Fruit fly (Drosophila melanogaster) whole organism, embryonic: ENCODE measurements around the gene CG32809.

Experiments used
- CG10462 ChIP-seq: fragments of 200-800 bp; sonication (Bioruptor generic); optimal IDR thresholded peaks from 2 replicates; lab custom pipeline; 2016; ENCODE audit warnings: missing biosample characterization, missing genetic modification characterization
- CG10543 ChIP-seq: fragments of 200-800 bp; sonication (Bioruptor generic); optimal IDR thresholded peaks from 3 replicates; lab custom pipeline; 2017; ENCODE audit warnings: missing biosample characterization, mild to moderate bottlenecking, missing genetic modification characterization, moderate library complexity
- CG15601 ChIP-seq: fragments of 200-800 bp; sonication (Bioruptor generic); optimal IDR thresholded peaks from 3 replicates; lab custom pipeline; 2019; ENCODE audit warnings: missing biosample characterization, mild to moderate bottlenecking, missing genetic modification characterization, moderate library complexity
- CG17385 ChIP-seq: fragments of 200-800 bp; sonication (Bioruptor generic); optimal IDR thresholded peaks from 3 replicates; lab custom pipeline; 2018; ENCODE audit warnings: missing biosample characterization, mild to moderate bottlenecking, missing genetic modification characterization
- CG17612 ChIP-seq: fragments of 200-800 bp; sonication (Bioruptor generic); IDR thresholded peaks from 2 replicates; pipeline ENCODE4 v1.3.6; 2022; ENCODE audit warnings: missing biosample characterization, missing genetic modification characterization
- CG2678 ChIP-seq: fragments of 200-800 bp; sonication (Bioruptor generic); optimal IDR thresholded peaks from 3 replicates; lab custom pipeline; 2019; ENCODE audit warnings: missing biosample characterization, mild to moderate bottlenecking, missing genetic modification characterization, moderate library complexity
- CG7271 ChIP-seq: fragments of 200-800 bp; sonication (Bioruptor generic); optimal IDR thresholded peaks from 2 replicates; lab custom pipeline; 2018; ENCODE audit warnings: missing biosample characterization, mild to moderate bottlenecking, missing genetic modification characterization, moderate library complexity
- Dad ChIP-seq: fragments of 200-800 bp; sonication (Bioruptor generic); optimal IDR thresholded peaks from 3 replicates; lab custom pipeline; 2016; ENCODE audit warnings: missing biosample characterization, missing genetic modification characterization
- Doc3 ChIP-seq: fragments of 200-800 bp; sonication (Bioruptor generic); IDR thresholded peaks from 3 replicates; pipeline ENCODE4 v1.3.6; 2022; ENCODE audit warnings: missing biosample characterization, missing genetic modification characterization; ENCODE audit not compliant: partially characterized antibody
- Scr ChIP-seq: fragments of 200-800 bp; sonication (Bioruptor generic); IDR thresholded peaks from 2 replicates; pipeline ENCODE4 v1.3.6; 2022; ENCODE audit warnings: missing biosample characterization, missing genetic modification characterization; ENCODE audit not compliant: partially characterized antibody
- ftz-f1 ChIP-seq: fragments of 200-800 bp; sonication (Bioruptor generic); optimal IDR thresholded peaks from 2 replicates; lab custom pipeline; 2016; ENCODE audit warnings: missing biosample characterization, missing genetic modification characterization
- pzg ChIP-seq: fragments of 200-800 bp; sonication (Bioruptor generic); optimal IDR thresholded peaks from 3 replicates; lab custom pipeline; 2018; ENCODE audit warnings: missing biosample characterization, mild to moderate bottlenecking, missing genetic modification characterization, moderate library complexity
- slp2 ChIP-seq: fragments of 200-800 bp; sonication (Bioruptor generic); optimal IDR thresholded peaks from 2 replicates; lab custom pipeline; 2016; ENCODE audit warnings: missing biosample characterization, missing genetic modification characterization
- sna ChIP-seq: fragments of 200-800 bp; sonication (Bioruptor generic); IDR thresholded peaks from 2 replicates; pipeline ENCODE4 v1.3.6; 2022; ENCODE audit warnings: missing biosample characterization, missing genetic modification characterization; ENCODE audit not compliant: partially characterized antibody

DNA sequence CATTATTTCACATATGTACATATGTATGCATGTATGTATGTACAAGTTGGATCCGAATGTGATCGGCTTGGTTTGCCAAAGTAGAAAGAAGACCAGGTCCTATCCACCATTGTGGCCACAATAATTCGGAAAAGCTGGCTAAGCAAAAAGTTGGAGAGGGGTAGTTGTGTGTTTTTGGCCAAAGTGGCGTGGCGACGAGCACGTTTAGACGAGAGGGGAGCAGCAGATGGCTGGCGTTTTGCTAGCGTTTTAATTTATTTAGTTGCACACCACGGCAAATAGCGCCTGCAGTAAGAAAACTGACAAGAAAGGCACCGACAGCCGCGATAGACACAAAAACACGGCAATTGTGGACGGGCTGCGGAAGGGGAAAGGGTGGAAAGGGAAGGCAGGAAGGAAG, 67.4 kb downstream of the CG32809 start:
- no peak for TF ChIP-seq CG17612 (GFP tag; lab: Robert Waterston, UW)
- no peak for TF ChIP-seq ftz-f1 (GFP tag; lab: Kevin White, UChicago)
- TF ChIP-seq CG2678 (tag; lab: Kevin White, UChicago): no peak
- TF ChIP-seq CG10462 (GFP tag; lab: Kevin White, UChicago): no peak
- no peak for TF ChIP-seq pzg (GFP tag; lab: Kevin White, UChicago)
- TF ChIP-seq Dad: no peak
- TF ChIP-seq CG10543 (GFP tag; lab: Kevin White, UChicago): no peak
- no peak for TF ChIP-seq sna
- no peak for TF ChIP-seq CG7271
- TF ChIP-seq Doc3 (GFP tag; lab: Robert Waterston, UW): no peak
- no peak for TF ChIP-seq Scr (GFP tag; lab: Robert Waterston, UW)
- TF ChIP-seq CG17385 (GFP tag; lab: Kevin White, UChicago): no peak
- no peak for TF ChIP-seq CG15601 (tag; lab: Kevin White, UChicago)
- TF ChIP-seq slp2 (GFP tag; lab: Kevin White, UChicago): no peak
